Worm (Caenorhabditis elegans) whole organism, L1 larva: ENCODE measurements around the gene F30B5.11.

ENCODE experiments used
- blmp-1 ChIP-seq: fragments of 150-350 bp; optimal IDR thresholded peaks from 2 replicates; lab custom pipeline; 2014; ENCODE audit warnings: missing biosample characterization, missing genetic modification characterization
- dpl-1 ChIP-seq, 3 experiments: fragments of 150-350 bp in 2 of 3; sonication (generic microtip) in 1 of 3; optimal IDR thresholded peaks; 2 replicates each; lab custom pipeline; 2014 to 2017; ENCODE audit warnings: missing biosample characterization in 3 of 3, missing genetic modification characterization in 3 of 3, missing genetic modification reagents in 3 of 3
- lin-39 ChIP-seq: fragments of 150-350 bp; optimal IDR thresholded peaks from 2 replicates; lab custom pipeline; 2014; ENCODE audit warnings: missing biosample characterization, missing genetic modification reagents, missing genetic modification characterization
- nhr-76 ChIP-seq: sonication (generic microtip); optimal IDR thresholded peaks from 2 replicates; lab custom pipeline; 2017; ENCODE audit warnings: missing biosample characterization, missing genetic modification characterization
- unc-130 ChIP-seq: fragments of 150-350 bp; optimal IDR thresholded peaks from 2 replicates; lab custom pipeline; 2017; ENCODE audit warnings: missing biosample characterization, missing genetic modification characterization, inconsistent platforms
- zag-1 ChIP-seq: fragments of 150-350 bp; optimal IDR thresholded peaks from 2 replicates; lab custom pipeline; 2014; ENCODE audit warnings: missing biosample characterization, missing genetic modification characterization
- ztf-11 ChIP-seq, 2 experiments: sonication (generic microtip); optimal IDR thresholded peaks; 2 replicates each; lab custom pipeline; 2016 to 2017; ENCODE audit warnings: missing genetic modification characterization in 2 of 2, missing biosample characterization in 1 of 2, missing compliant biosample characterization in 1 of 2

DNA sequence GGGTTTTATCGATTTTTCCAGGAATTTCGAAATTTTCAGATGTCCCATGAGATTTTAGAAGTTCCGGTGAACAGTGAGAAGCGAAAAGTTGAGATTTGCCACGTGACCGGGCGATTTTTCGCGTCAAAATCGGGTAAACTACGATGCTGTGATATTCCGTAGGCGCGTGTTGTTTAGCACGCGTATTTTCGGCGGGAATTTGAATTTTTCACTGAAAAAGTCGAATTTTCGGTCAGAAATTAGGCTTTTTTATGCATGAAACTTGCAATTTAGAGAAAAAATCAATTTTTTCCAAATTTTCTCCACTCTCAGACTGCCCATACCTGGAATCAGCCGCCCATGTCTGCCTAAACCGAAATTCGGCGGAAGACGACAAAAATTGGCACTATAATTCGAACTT is 41.5 kb downstream of the F30B5.11 start, which contains the start of gene tsen-34:
- TF ChIP-seq blmp-1 (tag; lab: Kevin White, UChicago) (no peak), ztf-11 (tag; optimal IDR thresholded peaks at IDR 0.05; lab: Kevin White, UChicago) (no peak), zag-1 (tag; lab: Kevin White, UChicago) (no peak), unc-130 (tag; lab: Kevin White, UChicago) (no peak), dpl-1 (GFP tag; optimal IDR thresholded peaks at IDR 0.05; lab: Kevin White, UChicago) (no peak), nhr-76 (no peak), lin-39 (tag; lab: Kevin White, UChicago) (no peak)
